Worm (Caenorhabditis elegans): ENCODE data around the gene T22C8.1.

DNA sequence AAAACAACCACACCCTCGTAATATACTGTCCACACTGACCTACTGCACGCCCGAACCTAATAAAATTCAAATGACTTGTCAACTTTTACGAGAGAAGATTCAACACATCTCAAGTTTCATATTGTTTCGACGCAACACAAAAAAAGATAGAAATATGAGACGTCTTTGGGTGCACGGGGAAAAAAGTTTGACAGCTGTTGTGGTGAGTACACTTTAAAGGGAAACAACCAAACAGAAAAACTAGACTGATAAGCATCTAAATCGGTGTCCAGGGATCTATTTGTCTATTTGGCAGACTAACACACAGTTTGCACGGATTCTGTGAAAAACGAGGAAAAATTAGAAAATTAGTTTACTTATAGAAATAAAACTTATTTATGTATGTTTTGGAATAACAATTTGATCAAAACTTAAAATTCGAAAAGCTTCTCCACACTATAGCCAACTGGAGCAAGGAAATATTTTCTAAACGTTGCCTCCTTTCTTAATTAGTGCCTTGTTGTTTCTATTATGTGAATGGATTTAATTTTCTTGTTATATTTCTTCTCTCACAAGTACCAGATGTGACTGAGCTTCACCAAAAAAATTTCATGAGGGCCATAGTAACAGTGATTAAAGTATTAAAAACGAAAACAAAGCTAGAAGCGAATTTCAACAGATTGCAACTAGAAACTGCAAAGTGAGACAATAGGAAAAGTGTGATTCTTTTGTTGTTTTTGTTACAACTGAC lies 31.2 kb downstream of the T22C8.1 start:
- no peak for TF ChIP-seq nhr-237 (tag; optimal IDR thresholded peaks at IDR 0.05)
- TF ChIP-seq elt-2 (tag; optimal IDR thresholded peaks at IDR 0.05), result no peak
- TF ChIP-seq elt-1 (tag; optimal IDR thresholded peaks at IDR 0.05), result no peak
- TF ChIP-seq tbx-2 (tag; optimal IDR thresholded peaks at IDR 0.05), result no peak
- TF ChIP-seq egl-5 (tag; optimal IDR thresholded peaks at IDR 0.05), result no peak
- no peak for TF ChIP-seq jun-1 (tag; optimal IDR thresholded peaks at IDR 0.05)
- TF ChIP-seq unc-39 (tag; optimal IDR thresholded peaks at IDR 0.05), result no peak
- no peak for TF ChIP-seq ceh-9 (tag; optimal IDR thresholded peaks at IDR 0.05)
- TF ChIP-seq nhr-11 (tag; optimal IDR thresholded peaks at IDR 0.05), result no peak
- no peak for TF ChIP-seq ceh-28 (tag; optimal IDR thresholded peaks at IDR 0.05)
- no peak for TF ChIP-seq R02D3.7 (tag; optimal IDR thresholded peaks at IDR 0.05)

Data from whole organism, L3 larva.